Fruit fly (Drosophila melanogaster): ENCODE measurements around the gene Nup205.

Nup205 gene

dm6 chrX:19851989-19852307 lies at the start of gene Nup205, which contains the start of gene pico (continued):
- TF ChIP-seq wek (GFP tag; optimal IDR thresholded peaks at IDR 0.05) (peak; percentile 20), CG8924 (tag; optimal IDR thresholded peaks at IDR 0.05) (no peak), CG17328 (GFP tag; IDR thresholded peaks at IDR 0.05) (0 out of 2 replicates have a peak, but pooled peaks have one; percentile 21), sens-2 (GFP tag; IDR thresholded peaks at IDR 0.05) (no peak), CG10462 (GFP tag; optimal IDR thresholded peaks at IDR 0.05) (no peak), CG4707 (GFP tag; optimal IDR thresholded peaks at IDR 0.05) (no peak), br (optimal IDR thresholded peaks at IDR 0.05) (no peak), C15 (GFP tag; IDR thresholded peaks at IDR 0.05) (no peak), maf-S (GFP tag; optimal IDR thresholded peaks at IDR 0.05) (peak; percentile 30), h (optimal IDR thresholded peaks at IDR 0.05) (no peak), wor (GFP tag; IDR thresholded peaks at IDR 0.05) (no peak), Ets65A (GFP tag) (peak; percentile 29), bsh (GFP tag; optimal IDR thresholded peaks at IDR 0.05) (peak in 1 of 2 experiments; percentile 14), pzg (GFP tag; optimal IDR thresholded peaks at IDR 0.05) (peak; percentile 99), CG2678 (tag; optimal IDR thresholded peaks at IDR 0.05) (no peak), CG3995 (GFP tag; optimal IDR thresholded peaks at IDR 0.05) (no peak), Ssrp (tag; optimal IDR thresholded peaks at IDR 0.05) (no peak), trem (tag; optimal IDR thresholded peaks at IDR 0.05) (peak; percentile 67), D (optimal IDR thresholded peaks at IDR 0.05) (no peak), D (GFP tag; optimal IDR thresholded peaks at IDR 0.05) (no peak), CG3163 (GFP tag; optimal IDR thresholded peaks at IDR 0.05) (peak; percentile 23), phol (tag; optimal IDR thresholded peaks at IDR 0.05) (peak; percentile 45), Fer1 (GFP tag; optimal IDR thresholded peaks at IDR 0.05) (peak; percentile 71), Bgb (GFP tag; IDR thresholded peaks at IDR 0.05; ENCODE audit: partially characterized antibody) (peak; percentile 92), CG2875 (GFP tag; optimal IDR thresholded peaks at IDR 0.05) (no peak), kah (GFP tag; optimal IDR thresholded peaks at IDR 0.05) (no peak), CG12219 (GFP tag; optimal IDR thresholded peaks at IDR 0.05) (no peak), jumu (GFP tag; optimal IDR thresholded peaks at IDR 0.05) (peak; percentile 65), CG7928 (GFP tag; optimal IDR thresholded peaks at IDR 0.05) (peak; percentile 97), Mad (GFP tag; optimal IDR thresholded peaks at IDR 0.05) (peak; percentile 38), CG12391 (tag; optimal IDR thresholded peaks at IDR 0.05) (peak; percentile 41), cas (GFP tag; IDR thresholded peaks at IDR 0.05) (no peak), hkb (optimal IDR thresholded peaks at IDR 0.05) (no peak), hkb (GFP tag; IDR thresholded peaks at IDR 0.05) (peak; percentile 38; the same call in 1 of the 2 replicates), emc (GFP tag; optimal IDR thresholded peaks at IDR 0.05) (no peak), tup (GFP tag; optimal IDR thresholded peaks at IDR 0.05) (no peak), Aef1 (GFP tag; IDR thresholded peaks at IDR 0.05) (no peak), CG9215 (GFP tag; IDR thresholded peaks at IDR 0.05) (0 out of 2 replicates have a peak, but pooled peaks have one; percentile 28), CG9727 (GFP tag; optimal IDR thresholded peaks at IDR 0.05) (peak; percentile 18), Neu2 (GFP tag; optimal IDR thresholded peaks at IDR 0.05; ENCODE audit: borderline replicate concordance) (peak; percentile 97), sim (GFP tag; IDR thresholded peaks at IDR 0.05) (no peak), sqz (GFP tag; optimal IDR thresholded peaks at IDR 0.05) (no peak), CG4360 (GFP tag; IDR thresholded peaks at IDR 0.05) (no peak), CG6765 (GFP tag; optimal IDR thresholded peaks at IDR 0.05) (no peak), CG10147 (GFP tag; optimal IDR thresholded peaks at IDR 0.05) (no peak), CG2712 (tag; optimal IDR thresholded peaks at IDR 0.05) (no peak), Hr51 (GFP tag; optimal IDR thresholded peaks at IDR 0.05) (peak in 1 of 2 experiments; percentile 60), CG4617 (GFP tag; optimal IDR thresholded peaks at IDR 0.05; ENCODE audit: borderline replicate concordance) (peak; percentile 38)

Measured in whole organism, embryonic.